Worm (Caenorhabditis elegans) whole organism, young adult: Measurements from ENCODE around the gene T13C5.2.

ENCODE experiments used
- B0035.1 ChIP-seq: sonication (generic microtip); optimal IDR thresholded peaks from 2 replicates; lab custom pipeline; 2016; ENCODE audit warnings: missing genetic modification characterization, mild to moderate bottlenecking, missing compliant biosample characterization, missing genotype, missing genetic modification reagents
- C17E4.6 ChIP-seq: fragments of 200-800 bp; sonication (Bioruptor generic); IDR thresholded peaks from 2 replicates; pipeline ENCODE4 v1.3.6; 2022; ENCODE audit warnings: missing genetic modification reagents, missing genetic modification characterization, missing compliant biosample characterization
- F23B12.7 ChIP-seq: sonication (generic microtip); optimal IDR thresholded peaks from 2 replicates; lab custom pipeline; 2017; ENCODE audit warnings: missing genetic modification characterization, mild to moderate bottlenecking, missing compliant biosample characterization, antibody characterized with exemption, moderate library complexity; ENCODE audit not compliant: insufficient read depth
- F37B4.10 ChIP-seq: fragments of 200-800 bp; sonication (Bioruptor generic); IDR thresholded peaks from 2 replicates; pipeline ENCODE4 v1.3.6; 2022; ENCODE audit warnings: missing genetic modification characterization, missing compliant biosample characterization
- F39B2.1 ChIP-seq: fragments of 200-800 bp; sonication (Bioruptor generic); IDR thresholded peaks from 2 replicates; pipeline ENCODE4 v1.3.6; 2022; ENCODE audit warnings: missing genetic modification reagents, missing genetic modification characterization, missing compliant biosample characterization
- F52B5.7 ChIP-seq: sonication (generic microtip); optimal IDR thresholded peaks from 2 replicates; lab custom pipeline; 2016; ENCODE audit warnings: mild to moderate bottlenecking, missing genetic modification characterization, missing compliant biosample characterization
- F57C9.4 ChIP-seq: sonication (generic microtip); optimal IDR thresholded peaks from 2 replicates; lab custom pipeline; 2017; ENCODE audit warnings: mild to moderate bottlenecking, missing genetic modification characterization, missing compliant biosample characterization
- K11D2.4 ChIP-seq: fragments of 200-800 bp; sonication (Bioruptor generic); IDR thresholded peaks from 2 replicates; pipeline ENCODE4 v1.3.6; 2022; ENCODE audit warnings: missing genetic modification reagents, missing genetic modification characterization, missing compliant biosample characterization
- K12H6.12 ChIP-seq: fragments of 200-800 bp; sonication (Bioruptor generic); optimal IDR thresholded peaks from 2 replicates; lab custom pipeline; 2018; ENCODE audit warnings: mild to moderate bottlenecking, missing genetic modification characterization, missing compliant biosample characterization
- T26A5.8 ChIP-seq: sonication (generic microtip); optimal IDR thresholded peaks from 2 replicates; lab custom pipeline; 2016; ENCODE audit warnings: missing genetic modification characterization, missing compliant biosample characterization
- Y56A3A.18 ChIP-seq: fragments of 200-800 bp; sonication (Bioruptor generic); IDR thresholded peaks from 2 replicates; pipeline ENCODE4 v1.3.6; 2022; ENCODE audit warnings: missing genetic modification reagents, missing genetic modification characterization, missing compliant biosample characterization
- Y95B8A.8 ChIP-seq: fragments of 200-800 bp; sonication (Bioruptor generic); IDR thresholded peaks from 2 replicates; pipeline ENCODE4 v1.3.6; 2022; ENCODE audit warnings: missing genetic modification reagents, missing genetic modification characterization, missing compliant biosample characterization
- ZK185.1 ChIP-seq: sonication (generic microtip); optimal IDR thresholded peaks from 2 replicates; lab custom pipeline; 2016; ENCODE audit warnings: mild to moderate bottlenecking, missing genetic modification characterization, missing compliant biosample characterization; ENCODE audit not compliant: poor library complexity, severe bottlenecking
- atf-7 ChIP-seq: sonication (generic microtip); optimal IDR thresholded peaks from 2 replicates; lab custom pipeline; 2017; ENCODE audit warnings: mild to moderate bottlenecking, missing genetic modification characterization, missing compliant biosample characterization
- attf-3 ChIP-seq: fragments of 200-800 bp; sonication (Bioruptor generic); conservative IDR thresholded peaks from 2 replicates; pipeline ENCODE4 v1.3.6; 2022; ENCODE audit warnings: missing genetic modification reagents, missing genetic modification characterization, missing compliant biosample characterization
- attf-5 ChIP-seq: fragments of 200-800 bp; sonication (Bioruptor generic); optimal IDR thresholded peaks from 2 replicates; lab custom pipeline; 2018; ENCODE audit warnings: mild to moderate bottlenecking, missing genetic modification characterization, missing compliant biosample characterization
- ceh-27 ChIP-seq: fragments of 200-800 bp; sonication (Bioruptor generic); optimal IDR thresholded peaks from 2 replicates; lab custom pipeline; 2018; ENCODE audit warnings: mild to moderate bottlenecking, missing genetic modification characterization, moderate library complexity, missing compliant biosample characterization
- ceh-40 ChIP-seq: fragments of 200-800 bp; sonication (Bioruptor generic); IDR thresholded peaks from 2 replicates; pipeline ENCODE4 v1.3.6; 2022; ENCODE audit warnings: missing genetic modification characterization, missing compliant biosample characterization
- ceh-79 ChIP-seq: sonication (generic microtip); optimal IDR thresholded peaks from 2 replicates; lab custom pipeline; 2017; ENCODE audit warnings: mild to moderate bottlenecking, missing genetic modification characterization, missing compliant biosample characterization
- ceh-91 ChIP-seq: fragments of 200-800 bp; sonication (Bioruptor generic); IDR thresholded peaks from 2 replicates; pipeline ENCODE4 v1.3.6; 2022; ENCODE audit warnings: missing genetic modification reagents, missing genetic modification characterization, missing compliant biosample characterization
- chd-7 ChIP-seq: sonication (generic microtip); optimal IDR thresholded peaks from 2 replicates; lab custom pipeline; 2016; ENCODE audit warnings: mild to moderate bottlenecking, missing genetic modification characterization, moderate library complexity, missing compliant biosample characterization
- dox-1 ChIP-seq: fragments of 200-800 bp; sonication (Bioruptor generic); IDR thresholded peaks from 2 replicates; pipeline ENCODE4 v1.3.6; 2022; ENCODE audit warnings: missing genetic modification reagents, missing genetic modification characterization, missing compliant biosample characterization
- dpl-1 ChIP-seq: fragments of 150-350 bp; optimal IDR thresholded peaks from 2 replicates; lab custom pipeline; 2014; ENCODE audit warnings: missing biosample characterization, missing genetic modification reagents, missing genetic modification characterization
- ets-4 ChIP-seq: fragments of 200-800 bp; sonication (Bioruptor generic); optimal IDR thresholded peaks from 2 replicates; lab custom pipeline; 2018; ENCODE audit warnings: mild to moderate bottlenecking, missing genetic modification characterization, missing compliant biosample characterization
- gei-17 ChIP-seq: fragments of 200-800 bp; sonication (Bioruptor generic); optimal IDR thresholded peaks from 2 replicates; lab custom pipeline; 2018; ENCODE audit warnings: mild to moderate bottlenecking, missing genetic modification characterization, missing compliant biosample characterization
- hmg-20 ChIP-seq: fragments of 200-800 bp; sonication (Bioruptor generic); IDR thresholded peaks from 2 replicates; pipeline ENCODE4 v1.3.6; 2022; ENCODE audit warnings: missing genetic modification reagents, missing genetic modification characterization, missing compliant biosample characterization
- hrde-1 ChIP-seq: sonication (generic microtip); optimal IDR thresholded peaks from 2 replicates; lab custom pipeline; 2016; ENCODE audit warnings: missing genetic modification characterization, mild to moderate bottlenecking, missing compliant biosample characterization, moderate library complexity, missing genotype, missing genetic modification reagents, borderline replicate concordance
- hsf-1 ChIP-seq: fragments of 200-800 bp; sonication (Bioruptor generic); IDR thresholded peaks from 2 replicates; pipeline ENCODE4 v1.3.6; 2022; ENCODE audit warnings: missing genetic modification reagents, missing genetic modification characterization, missing compliant biosample characterization
- let-526 ChIP-seq: fragments of 200-800 bp; sonication (Bioruptor generic); IDR thresholded peaks from 2 replicates; pipeline ENCODE4 v1.3.6; 2022; ENCODE audit warnings: missing genetic modification reagents, missing genetic modification characterization, missing compliant biosample characterization
- lin-40 ChIP-seq: sonication (generic microtip); optimal IDR thresholded peaks from 2 replicates; lab custom pipeline; 2016; ENCODE audit warnings: missing genetic modification characterization, mild to moderate bottlenecking, missing compliant biosample characterization, missing genotype, missing genetic modification reagents
- lir-1 ChIP-seq: fragments of 200-800 bp; sonication (Bioruptor generic); conservative IDR thresholded peaks from 2 replicates; pipeline ENCODE4 v1.3.6; 2022; ENCODE audit warnings: missing genetic modification reagents, missing genetic modification characterization, missing compliant biosample characterization
- lsy-27 ChIP-seq: sonication (generic microtip); optimal IDR thresholded peaks from 2 replicates; lab custom pipeline; 2017; ENCODE audit warnings: missing genetic modification characterization, mild to moderate bottlenecking, missing compliant biosample characterization, antibody characterized with exemption, missing genotype, borderline replicate concordance; ENCODE audit not compliant: insufficient read depth
- madf-8 ChIP-seq: fragments of 200-800 bp; sonication (Bioruptor generic); conservative IDR thresholded peaks from 2 replicates; pipeline ENCODE4 v1.3.6; 2022; ENCODE audit warnings: missing genetic modification reagents, missing genetic modification characterization, missing compliant biosample characterization
- mes-4 ChIP-seq: sonication (generic microtip); optimal IDR thresholded peaks from 2 replicates; lab custom pipeline; 2016; ENCODE audit warnings: missing genotype, missing genetic modification characterization, missing compliant biosample characterization
- pha-4 ChIP-seq: fragments of 150-350 bp; sonication (generic microtip); optimal IDR thresholded peaks from 2 replicates; lab custom pipeline; 2014; ENCODE audit warnings: missing biosample characterization, missing genetic modification reagents, missing genetic modification characterization
- rcor-1 ChIP-seq: fragments of 200-800 bp; sonication (Bioruptor generic); IDR thresholded peaks from 2 replicates; pipeline ENCODE4 v1.3.6; 2022; ENCODE audit warnings: missing genetic modification reagents, missing genetic modification characterization, missing compliant biosample characterization
- rec-8 ChIP-seq, 2 experiments: sonication (generic microtip); optimal IDR thresholded peaks; 2 replicates each; lab custom pipeline; 2016; ENCODE audit warnings: mild to moderate bottlenecking in 2 of 2, missing genetic modification characterization in 2 of 2, missing genetic modification reagents in 2 of 2, missing genotype in 2 of 2, missing biosample characterization in 1 of 2, missing compliant biosample characterization in 1 of 2, moderate library complexity in 1 of 2
- snpc-3.4 ChIP-seq: sonication (generic microtip); optimal IDR thresholded peaks from 2 replicates; lab custom pipeline; 2017; ENCODE audit warnings: missing genetic modification characterization, mild to moderate bottlenecking, missing compliant biosample characterization, antibody characterized with exemption, moderate library complexity, missing genotype, missing genetic modification reagents
- somi-1 ChIP-seq: fragments of 200-800 bp; sonication (Bioruptor generic); optimal IDR thresholded peaks from 2 replicates; lab custom pipeline; 2018; ENCODE audit warnings: mild to moderate bottlenecking, missing genetic modification characterization, missing compliant biosample characterization
- tbx-9 ChIP-seq: sonication (generic microtip); optimal IDR thresholded peaks from 2 replicates; lab custom pipeline; 2016; ENCODE audit warnings: borderline replicate concordance, missing genetic modification characterization, inconsistent platforms, missing compliant biosample characterization
- unc-62 ChIP-seq: fragments of 150-350 bp; optimal IDR thresholded peaks from 2 replicates; lab custom pipeline; 2014; ENCODE audit warnings: missing biosample characterization, missing genetic modification reagents, missing genetic modification characterization
- ztf-22 ChIP-seq: fragments of 200-800 bp; sonication (Bioruptor generic); optimal IDR thresholded peaks from 2 replicates; lab custom pipeline; 2018; ENCODE audit warnings: mild to moderate bottlenecking, missing genetic modification characterization, moderate library complexity, missing compliant biosample characterization
- ztf-28 ChIP-seq: fragments of 200-800 bp; sonication (Bioruptor generic); IDR thresholded peaks from 2 replicates; pipeline ENCODE4 v1.3.6; 2022; ENCODE audit warnings: missing genetic modification reagents, missing genetic modification characterization, missing compliant biosample characterization

The T13C5.2 gene

ce11 chrX:6208463-6208862 is 23.7 kb downstream of the T13C5.2 start, which contains the start of gene C14F11.7:
TSS of gene C14F11.7 (minus strand) at chrX:6208563.
- TF ChIP-seq snpc-3.4 (tag; lab: Kevin White, UChicago), result no peak
- no peak for TF ChIP-seq mes-4 (tag; lab: Kevin White, UChicago)
- no peak for TF ChIP-seq pha-4 (tag; lab: Kevin White, UChicago)
- no peak for TF ChIP-seq lsy-27
- no peak for TF ChIP-seq madf-8 (GFP tag; lab: Robert Waterston, UW)
- TF ChIP-seq Y95B8A.8, result no peak
- no peak for TF ChIP-seq gei-17 (GFP tag; lab: Kevin White, UChicago)
- TF ChIP-seq K11D2.4 (GFP tag; lab: Robert Waterston, UW), result no peak
- no peak for TF ChIP-seq lir-1 (GFP tag; lab: Robert Waterston, UW)
- no peak for TF ChIP-seq unc-62
- TF ChIP-seq ZK185.1 (tag; lab: Kevin White, UChicago), result no peak
- TF ChIP-seq F39B2.1 (GFP tag; lab: Robert Waterston, UW), result no peak
- no peak for TF ChIP-seq ceh-40
- TF ChIP-seq chd-7, result no peak

- TF ChIP-seq F23B12.7 (tag; lab: Kevin White, UChicago), result no peak
- no peak for TF ChIP-seq lin-40 (tag; lab: Kevin White, UChicago)
- no peak for TF ChIP-seq Y56A3A.18 (GFP tag; lab: Robert Waterston, UW)
- no peak for TF ChIP-seq ceh-91 (GFP tag; lab: Robert Waterston, UW)
- TF ChIP-seq F37B4.10 (GFP tag; lab: Robert Waterston, UW), result no peak
- no peak for TF ChIP-seq rcor-1 (GFP tag; lab: Robert Waterston, UW)
- no peak for TF ChIP-seq B0035.1 (tag; lab: Kevin White, UChicago)
- TF ChIP-seq K12H6.12 (tag; lab: Kevin White, UChicago), result no peak
- TF ChIP-seq tbx-9 (tag; lab: Kevin White, UChicago), result no peak
- no peak for TF ChIP-seq ztf-22 (GFP tag; lab: Kevin White, UChicago)
- no peak for TF ChIP-seq F57C9.4 (tag; lab: Kevin White, UChicago)
- TF ChIP-seq dox-1 (GFP tag; lab: Robert Waterston, UW), result no peak
Observed at ce11 chrX:6211322-6211820, 26.6 kb downstream of the T13C5.2 start.

- TF ChIP-seq F52B5.7 (tag; lab: Kevin White, UChicago) (no peak), hrde-1 (tag; lab: Kevin White, UChicago) (no peak), T26A5.8 (tag; lab: Kevin White, UChicago) (no peak), ztf-28 (no peak), dpl-1 (GFP tag; lab: Kevin White, UChicago) (no peak), attf-5 (GFP tag; lab: Kevin White, UChicago) (no peak), atf-7 (tag; lab: Kevin White, UChicago) (no peak)
Observed at ce11 chrX:6216551-6216950, 31.7 kb downstream of the T13C5.2 start, which contains the start of gene lrch-1. TSS of gene lrch-1 (minus strand) at chrX:6216651.

ce11 chrX:6219892-6220291 is 35.1 kb downstream of the T13C5.2 start:
- no peak for TF ChIP-seq hsf-1 (GFP tag; lab: Robert Waterston, UW)
- TF ChIP-seq attf-5 (GFP tag; lab: Kevin White, UChicago), result peak; percentile 66
- peak; percentile 57 for TF ChIP-seq lsy-27
- TF ChIP-seq ets-4 (GFP tag; lab: Kevin White, UChicago), result peak; percentile 16
- TF ChIP-seq ceh-79 (tag; lab: Kevin White, UChicago), result peak; percentile 20
- TF ChIP-seq hmg-20 (GFP tag; lab: Robert Waterston, UW), result peak; percentile 32; the same call in 1 of the 2 replicates
- 0 out of 2 replicates have a peak, but pooled peaks have one; percentile 22 for TF ChIP-seq let-526 (GFP tag; lab: Robert Waterston, UW)
- TF ChIP-seq ceh-40, result 0 out of 2 replicates have a peak, but pooled peaks have one; percentile 18
- no peak for TF ChIP-seq pha-4 (tag; lab: Kevin White, UChicago)
- peak; percentile 62 for TF ChIP-seq ceh-27 (GFP tag; lab: Kevin White, UChicago)
- peak; percentile 37 for TF ChIP-seq somi-1
- TF ChIP-seq C17E4.6 (GFP tag; lab: Robert Waterston, UW), result no peak
- peak; percentile 65 to 71 for TF ChIP-seq rec-8 (tag; optimal IDR thresholded peaks at IDR 0.05; lab: Kevin White, UChicago)
- no peak for TF ChIP-seq attf-3 (GFP tag; lab: Robert Waterston, UW)
